Worm (Caenorhabditis elegans): Measurements from ENCODE around the gene W03C9.6.

The W03C9.6 gene

ce11 chrII:11998903-11999302, 44.6 kb downstream of the W03C9.6 start, which contains the start of gene Y17G7B.23:
Gene Y17G7B.23 (plus strand): TSS chrII:11999203.
- TF ChIP-seq blmp-1 (tag; optimal IDR thresholded peaks at IDR 0.05; ENCODE audit: insufficient read depth): no peak

ce11 chrII:12005981-12006380, 51.7 kb downstream of the W03C9.6 start:
- TF ChIP-seq ama-1 (optimal IDR thresholded peaks at IDR 0.05): no peak
- TF ChIP-seq nhr-21 (tag; optimal IDR thresholded peaks at IDR 0.05): no peak
- TF ChIP-seq C34F6.9 (tag; optimal IDR thresholded peaks at IDR 0.05): no peak
- no peak for TF ChIP-seq snpc-4 (tag; optimal IDR thresholded peaks at IDR 0.05)
- no peak for TF ChIP-seq egl-27 (tag; optimal IDR thresholded peaks at IDR 0.05)
- TF ChIP-seq elt-3 (tag; optimal IDR thresholded peaks at IDR 0.05): no peak
- no peak for TF ChIP-seq sma-3 (GFP tag; optimal IDR thresholded peaks at IDR 0.05)
- TF ChIP-seq alr-1 (tag; optimal IDR thresholded peaks at IDR 0.05): no peak
- no peak for TF ChIP-seq mdl-1 (tag; optimal IDR thresholded peaks at IDR 0.05)
- no peak for TF ChIP-seq gmeb-1 (tag; optimal IDR thresholded peaks at IDR 0.05)
- TF ChIP-seq unc-55 (GFP tag; optimal IDR thresholded peaks at IDR 0.05): no peak
- TF ChIP-seq crh-2 (tag; optimal IDR thresholded peaks at IDR 0.05): no peak
- no peak for TF ChIP-seq nhr-25 (tag; optimal IDR thresholded peaks at IDR 0.05)
- TF ChIP-seq nhr-11 (tag; optimal IDR thresholded peaks at IDR 0.05): no peak
- no peak for TF ChIP-seq R02D3.7 (tag; optimal IDR thresholded peaks at IDR 0.05)
- TF ChIP-seq unc-39 (tag; optimal IDR thresholded peaks at IDR 0.05): no peak
- no peak for TF ChIP-seq skn-1 (tag; optimal IDR thresholded peaks at IDR 0.05)
- TF ChIP-seq ztf-1 (GFP tag; conservative IDR thresholded peaks at IDR 0.05): no peak

ce11 chrII:12006575-12007098, 52.3 kb downstream of the W03C9.6 start, which contains the start of gene mcm-2:
Gene mcm-2 (minus strand): TSS chrII:12006625.
- TF ChIP-seq sma-3 (GFP tag; optimal IDR thresholded peaks at IDR 0.05): peak; percentile 24
- TF ChIP-seq ama-1 (optimal IDR thresholded peaks at IDR 0.05): no peak
- TF ChIP-seq elt-1 (tag; optimal IDR thresholded peaks at IDR 0.05): no peak
- no peak for TF ChIP-seq mab-5 (tag; optimal IDR thresholded peaks at IDR 0.05)
- TF ChIP-seq mbf-1 (tag; optimal IDR thresholded peaks at IDR 0.05): no peak
- TF ChIP-seq zag-1 (tag; optimal IDR thresholded peaks at IDR 0.05): peak; percentile 31
- no peak for TF ChIP-seq alr-1 (tag; optimal IDR thresholded peaks at IDR 0.05)
- TF ChIP-seq ztf-4 (tag; optimal IDR thresholded peaks at IDR 0.05): no peak
- no peak for TF ChIP-seq mdl-1 (tag; optimal IDR thresholded peaks at IDR 0.05)
- TF ChIP-seq nhr-25 (tag; optimal IDR thresholded peaks at IDR 0.05): peak; percentile 57
- no peak for TF ChIP-seq nhr-237 (tag; optimal IDR thresholded peaks at IDR 0.05)
- TF ChIP-seq skn-1 (tag; optimal IDR thresholded peaks at IDR 0.05): no peak
- TF ChIP-seq Y55F3AM.14 (GFP tag; optimal IDR thresholded peaks at IDR 0.05): no peak
- peak; percentile 88 for TF ChIP-seq unc-55 (GFP tag; optimal IDR thresholded peaks at IDR 0.05)
- peak; percentile 51 for TF ChIP-seq lin-11 (tag; optimal IDR thresholded peaks at IDR 0.05)
- no peak for TF ChIP-seq elt-3 (tag; optimal IDR thresholded peaks at IDR 0.05)
- TF ChIP-seq nhr-77 (tag; optimal IDR thresholded peaks at IDR 0.05): no peak
- TF ChIP-seq lin-13 (GFP tag; optimal IDR thresholded peaks at IDR 0.05): no peak
- no peak for TF ChIP-seq nhr-23 (tag; optimal IDR thresholded peaks at IDR 0.05)
- TF ChIP-seq unc-39 (tag; optimal IDR thresholded peaks at IDR 0.05): no peak
- no peak for TF ChIP-seq ceh-82 (tag; optimal IDR thresholded peaks at IDR 0.05)
- no peak for TF ChIP-seq nhr-12 (tag; optimal IDR thresholded peaks at IDR 0.05)
- TF ChIP-seq C34F6.9 (tag; optimal IDR thresholded peaks at IDR 0.05): peak; percentile 78
- no peak for TF ChIP-seq nhr-11 (tag; optimal IDR thresholded peaks at IDR 0.05)
- TF ChIP-seq unc-62 (GFP tag; optimal IDR thresholded peaks at IDR 0.05): no peak
- peak; percentile 69 for TF ChIP-seq crh-2 (tag; optimal IDR thresholded peaks at IDR 0.05)
- peak; percentile 56 for TF ChIP-seq fos-1 (tag; optimal IDR thresholded peaks at IDR 0.05)
- no peak for TF ChIP-seq sma-9 (GFP tag; optimal IDR thresholded peaks at IDR 0.05)
- no peak for TF ChIP-seq sma-9 (tag; optimal IDR thresholded peaks at IDR 0.05)
- no peak for TF ChIP-seq nhr-21 (tag; optimal IDR thresholded peaks at IDR 0.05)
- no peak for TF ChIP-seq lin-39 (tag; optimal IDR thresholded peaks at IDR 0.05)
- no peak for TF ChIP-seq aly-2 (tag; optimal IDR thresholded peaks at IDR 0.05)
- no peak for TF ChIP-seq blmp-1 (tag; optimal IDR thresholded peaks at IDR 0.05; ENCODE audit: insufficient read depth)
- peak; percentile 86 for TF ChIP-seq gmeb-1 (tag; optimal IDR thresholded peaks at IDR 0.05)
- TF ChIP-seq nhr-129 (tag; optimal IDR thresholded peaks at IDR 0.05): peak; percentile 51
- no peak for TF ChIP-seq ztf-11 (tag; optimal IDR thresholded peaks at IDR 0.05)
- no peak for TF ChIP-seq egl-27 (tag; optimal IDR thresholded peaks at IDR 0.05)
- TF ChIP-seq ztf-1 (GFP tag; conservative IDR thresholded peaks at IDR 0.05): no peak
- TF ChIP-seq ceh-16 (tag; optimal IDR thresholded peaks at IDR 0.05): no peak
- no peak for TF ChIP-seq snpc-4 (tag; optimal IDR thresholded peaks at IDR 0.05)
- TF ChIP-seq sem-4 (tag; optimal IDR thresholded peaks at IDR 0.05): no peak
- TF ChIP-seq peb-1 (tag; optimal IDR thresholded peaks at IDR 0.05): no peak
- TF ChIP-seq ZK546.5 (tag; optimal IDR thresholded peaks at IDR 0.05): no peak
- no peak for TF ChIP-seq dmd-4 (tag; optimal IDR thresholded peaks at IDR 0.05)
- TF ChIP-seq lsy-2 (tag; optimal IDR thresholded peaks at IDR 0.05): peak; percentile 41 to 80
- TF ChIP-seq nhr-6 (tag; optimal IDR thresholded peaks at IDR 0.05): no peak
- TF ChIP-seq F13H6.1 (tag; optimal IDR thresholded peaks at IDR 0.05): no peak
- TF ChIP-seq R02D3.7 (tag; optimal IDR thresholded peaks at IDR 0.05): no peak

Measured in whole organism, L2 larva.